Worm (Caenorhabditis elegans) whole organism, L4 larva: ENCODE results near the gene sod-4.
A peak's percentile ranks its signal among the peaks of the same experiment; 100 is the strongest.

Source experiments
- F37D6.2 ChIP-seq: sonication (generic microtip); optimal IDR thresholded peaks from 2 replicates; lab custom pipeline; 2016; ENCODE audit warnings: mild to moderate bottlenecking, missing genetic modification characterization, missing compliant biosample characterization
- F49E8.2 ChIP-seq: sonication (generic microtip); optimal IDR thresholded peaks from 2 replicates; lab custom pipeline; 2016; ENCODE audit warnings: missing compliant biosample characterization, mild to moderate bottlenecking, missing genetic modification characterization, borderline replicate concordance
- Y105C5A.15 ChIP-seq: fragments of 200-800 bp; sonication (Bioruptor generic); IDR thresholded peaks from 2 replicates; pipeline ENCODE4 v1.3.6; 2022; ENCODE audit warnings: missing genetic modification characterization, missing compliant biosample characterization
- Y48G9A.11 ChIP-seq: fragments of 200-800 bp; sonication (Bioruptor generic); IDR thresholded peaks from 2 replicates; pipeline ENCODE4 v1.3.6; 2022; ENCODE audit warnings: missing genetic modification reagents, missing genetic modification characterization, missing compliant biosample characterization
- Y5F2A.4 ChIP-seq: fragments of 200-800 bp; sonication (Bioruptor generic); optimal IDR thresholded peaks from 2 replicates; lab custom pipeline; 2018; ENCODE audit warnings: mild to moderate bottlenecking, missing genetic modification characterization, missing compliant biosample characterization
- aha-1 ChIP-seq: fragments of 150-350 bp; peaks from one replicate; lab custom pipeline; 2014; ENCODE audit warnings: missing biosample characterization, missing genetic modification characterization
- ama-1 ChIP-seq: fragments of 150-350 bp; optimal IDR thresholded peaks from 2 replicates; lab custom pipeline; 2014; ENCODE audit warnings: inconsistent platforms, mixed read lengths
- arid-1 ChIP-seq: fragments of 200-800 bp; sonication (Bioruptor generic); conservative IDR thresholded peaks from 2 replicates; pipeline ENCODE4 v1.3.6; 2022; ENCODE audit warnings: missing genetic modification reagents, missing genetic modification characterization, missing compliant biosample characterization
- ceh-28 ChIP-seq: fragments of 150-350 bp; optimal IDR thresholded peaks from 2 replicates; lab custom pipeline; 2014; ENCODE audit warnings: missing biosample characterization, missing genetic modification reagents, missing genetic modification characterization
- ceh-32 ChIP-seq: sonication (generic microtip); optimal IDR thresholded peaks from 2 replicates; lab custom pipeline; 2016; ENCODE audit warnings: mild to moderate bottlenecking, missing genetic modification characterization, missing compliant biosample characterization; ENCODE audit not compliant: poor library complexity
- ceh-62 ChIP-seq: sonication (generic microtip); optimal IDR thresholded peaks from 2 replicates; lab custom pipeline; 2017; ENCODE audit warnings: missing biosample characterization, missing genetic modification characterization
- ceh-82 ChIP-seq: sonication (generic microtip); optimal IDR thresholded peaks from 2 replicates; lab custom pipeline; 2017; ENCODE audit warnings: missing biosample characterization, missing genetic modification characterization
- ces-1 ChIP-seq: fragments of 150-350 bp; sonication (generic microtip); optimal IDR thresholded peaks from 4 replicates; lab custom pipeline; 2014; ENCODE audit warnings: missing biosample characterization, missing genetic modification reagents, missing genetic modification characterization
- daf-19 ChIP-seq: fragments of 200-800 bp; sonication (Bioruptor generic); conservative IDR thresholded peaks from 2 replicates; pipeline ENCODE4 v1.3.6; 2022; ENCODE audit warnings: missing genetic modification characterization, missing compliant biosample characterization
- dmd-6 ChIP-seq: fragments of 200-800 bp; sonication (Bioruptor generic); IDR thresholded peaks from 2 replicates; pipeline ENCODE4 v1.3.6; 2022; ENCODE audit warnings: missing genetic modification reagents, missing genetic modification characterization, missing compliant biosample characterization
- dmd-9 ChIP-seq: fragments of 200-800 bp; sonication (Bioruptor generic); IDR thresholded peaks from 2 replicates; pipeline ENCODE4 v1.3.6; 2022; ENCODE audit warnings: missing genetic modification reagents, missing genetic modification characterization, missing compliant biosample characterization
- dpl-1 ChIP-seq: fragments of 150-350 bp; optimal IDR thresholded peaks from 2 replicates; lab custom pipeline; 2014; ENCODE audit warnings: missing biosample characterization, missing genetic modification reagents, missing genetic modification characterization
- duxl-1 ChIP-seq: sonication (generic microtip); optimal IDR thresholded peaks from 2 replicates; lab custom pipeline; 2016; ENCODE audit warnings: mild to moderate bottlenecking, missing genetic modification characterization, moderate library complexity, missing compliant biosample characterization; ENCODE audit not compliant: poor library complexity
- dve-1 ChIP-seq: sonication (generic microtip); optimal IDR thresholded peaks from 2 replicates; lab custom pipeline; 2017; ENCODE audit warnings: antibody characterized with exemption, mild to moderate bottlenecking, missing genetic modification characterization, missing compliant biosample characterization; ENCODE audit not compliant: insufficient read depth
- egl-27 ChIP-seq: sonication (generic microtip); optimal IDR thresholded peaks from 3 replicates; lab custom pipeline; 2017; ENCODE audit warnings: missing biosample characterization, missing genetic modification reagents, missing genetic modification characterization
- fos-1 ChIP-seq: fragments of 150-350 bp; optimal IDR thresholded peaks from 2 replicates; lab custom pipeline; 2014; ENCODE audit warnings: missing biosample characterization, missing genetic modification characterization
- hmg-1.1 ChIP-seq: fragments of 200-800 bp; sonication (Bioruptor generic); IDR thresholded peaks from 2 replicates; pipeline ENCODE4 v1.3.6; 2022; ENCODE audit warnings: missing genetic modification reagents, missing genetic modification characterization, missing compliant biosample characterization
- lim-7 ChIP-seq: fragments of 200-800 bp; sonication (Bioruptor generic); IDR thresholded peaks from 2 replicates; pipeline ENCODE4 v1.3.6; 2022; ENCODE audit warnings: missing genetic modification characterization, missing compliant biosample characterization
- lin-13 ChIP-seq: fragments of 150-350 bp; optimal IDR thresholded peaks from 2 replicates; lab custom pipeline; 2014; ENCODE audit warnings: missing biosample characterization, missing genetic modification reagents, missing genetic modification characterization
- lin-29 ChIP-seq: fragments of 200-800 bp; sonication (Bioruptor generic); IDR thresholded peaks from 2 replicates; pipeline ENCODE4 v1.3.6; 2022; ENCODE audit warnings: missing genetic modification reagents, missing genetic modification characterization, missing compliant biosample characterization
- lin-38 ChIP-seq: fragments of 200-800 bp; sonication (Bioruptor generic); IDR thresholded peaks from 2 replicates; pipeline ENCODE4 v1.3.6; 2022; ENCODE audit warnings: missing genetic modification reagents, missing genetic modification characterization, missing compliant biosample characterization
- lsy-2 ChIP-seq, 2 experiments: fragments of 150-350 bp in 1 of 2; sonication (generic microtip) in 1 of 2; optimal IDR thresholded peaks; 2 replicates each; lab custom pipeline; 2014 to 2017; ENCODE audit warnings: missing biosample characterization in 2 of 2, missing genetic modification characterization in 2 of 2
- madf-5 ChIP-seq, 2 experiments: fragments of 200-800 bp; sonication (Bioruptor generic); IDR thresholded peaks; 2 replicates each; pipeline ENCODE4 v1.3.6; 2022; ENCODE audit warnings: missing compliant biosample characterization in 2 of 2, missing genetic modification characterization in 2 of 2
- mep-1 ChIP-seq: fragments of 150-350 bp; sonication (generic microtip); optimal IDR thresholded peaks from 3 replicates; lab custom pipeline; 2014; ENCODE audit warnings: missing biosample characterization, missing genetic modification characterization
- mes-2 ChIP-seq: sonication (generic microtip); optimal IDR thresholded peaks from 2 replicates; lab custom pipeline; 2016; ENCODE audit warnings: missing genotype, mild to moderate bottlenecking, missing genetic modification characterization, missing compliant biosample characterization; ENCODE audit not compliant: poor library complexity, severe bottlenecking
- mxl-3 ChIP-seq: fragments of 200-800 bp; sonication (Bioruptor generic); optimal IDR thresholded peaks from 2 replicates; lab custom pipeline; 2018; ENCODE audit warnings: mild to moderate bottlenecking, missing genetic modification characterization, missing compliant biosample characterization
- nhr-10 ChIP-seq: fragments of 150-350 bp; optimal IDR thresholded peaks from 2 replicates; lab custom pipeline; 2014; ENCODE audit warnings: missing biosample characterization, missing genetic modification characterization
- nhr-237 ChIP-seq: sonication (generic microtip); optimal IDR thresholded peaks from 2 replicates; lab custom pipeline; 2017; ENCODE audit warnings: missing biosample characterization, missing genetic modification characterization
- nhr-25 ChIP-seq: sonication (generic microtip); optimal IDR thresholded peaks from 2 replicates; lab custom pipeline; 2017; ENCODE audit warnings: missing genetic modification characterization, mild to moderate bottlenecking, missing compliant biosample characterization, antibody characterized with exemption, moderate library complexity, borderline replicate concordance; ENCODE audit not compliant: insufficient read depth
- nhr-41 ChIP-seq: fragments of 200-800 bp; sonication (Bioruptor generic); IDR thresholded peaks from 2 replicates; pipeline ENCODE4 v1.3.6; 2022; ENCODE audit warnings: missing genetic modification reagents, missing genetic modification characterization, missing compliant biosample characterization
- nhr-42 ChIP-seq: fragments of 200-800 bp; sonication (Bioruptor generic); IDR thresholded peaks from 2 replicates; pipeline ENCODE4 v1.3.6; 2022; ENCODE audit warnings: missing genetic modification characterization, missing compliant biosample characterization
- nhr-76 ChIP-seq: fragments of 150-350 bp; optimal IDR thresholded peaks from 2 replicates; lab custom pipeline; 2014; ENCODE audit warnings: missing biosample characterization, missing genetic modification characterization
- nhr-77 ChIP-seq: fragments of 150-350 bp; optimal IDR thresholded peaks from 2 replicates; lab custom pipeline; 2014; ENCODE audit warnings: missing biosample characterization, missing genetic modification characterization
- pha-4 ChIP-seq, 2 experiments: fragments of 150-350 bp in 1 of 2; fragments of 200-800 bp in 1 of 2; sonication (Bioruptor generic) in 1 of 2; IDR thresholded peaks in 1 of 2; optimal IDR thresholded peaks in 1 of 2; 2 replicates each; pipeline versions ENCODE4 v1.3.6 to Lab custom; 2014 to 2022; ENCODE audit warnings: missing genetic modification characterization in 2 of 2, missing genetic modification reagents in 2 of 2, missing biosample characterization in 1 of 2, missing compliant biosample characterization in 1 of 2
- pqm-1 ChIP-seq: sonication (generic microtip); optimal IDR thresholded peaks from 2 replicates; lab custom pipeline; 2017; ENCODE audit warnings: missing biosample characterization, missing genetic modification characterization
- sdz-12 ChIP-seq: fragments of 200-800 bp; sonication (Bioruptor generic); optimal IDR thresholded peaks from 2 replicates; lab custom pipeline; 2018; ENCODE audit warnings: mild to moderate bottlenecking, missing genetic modification characterization, missing compliant biosample characterization
- snpc-1.2 ChIP-seq: fragments of 200-800 bp; sonication (Bioruptor generic); IDR thresholded peaks from 2 replicates; pipeline ENCODE4 v1.3.6; 2022; ENCODE audit warnings: missing genetic modification reagents, missing genetic modification characterization, missing compliant biosample characterization
- snpc-4 ChIP-seq: fragments of 150-350 bp; optimal IDR thresholded peaks from 2 replicates; lab custom pipeline; 2014; ENCODE audit warnings: missing biosample characterization, missing genetic modification characterization
- spr-1 ChIP-seq: sonication (generic microtip); optimal IDR thresholded peaks from 2 replicates; lab custom pipeline; 2016; ENCODE audit warnings: mild to moderate bottlenecking, missing genetic modification characterization, missing compliant biosample characterization
- spr-3 ChIP-seq: fragments of 200-800 bp; sonication (Bioruptor generic); optimal IDR thresholded peaks from 2 replicates; lab custom pipeline; 2018; ENCODE audit warnings: mild to moderate bottlenecking, missing genetic modification characterization, missing compliant biosample characterization
- tra-1 ChIP-seq: fragments of 200-800 bp; sonication (Bioruptor generic); IDR thresholded peaks from 2 replicates; pipeline ENCODE4 v1.3.6; 2022; ENCODE audit warnings: missing genetic modification reagents, missing genetic modification characterization, missing compliant biosample characterization
- unc-130 ChIP-seq: sonication (generic microtip); optimal IDR thresholded peaks from 2 replicates; lab custom pipeline; 2016; ENCODE audit warnings: missing genetic modification reagents, missing genetic modification characterization, missing compliant biosample characterization
- zag-1 ChIP-seq: fragments of 150-350 bp; optimal IDR thresholded peaks from 2 replicates; lab custom pipeline; 2014; ENCODE audit warnings: missing biosample characterization, missing genetic modification characterization
- zfp-3 ChIP-seq: fragments of 200-800 bp; sonication (Bioruptor generic); conservative IDR thresholded peaks from 2 replicates; pipeline ENCODE4 v1.3.6; 2022; ENCODE audit warnings: missing genetic modification reagents, missing genetic modification characterization, missing compliant biosample characterization
- zip-2 ChIP-seq: fragments of 150-350 bp; optimal IDR thresholded peaks from 2 replicates; lab custom pipeline; 2014; ENCODE audit warnings: missing biosample characterization, missing genetic modification characterization

The sod-4 gene

ce11 chrIII:9546016-9546659 is 46.0 kb upstream of the sod-4 start, which contains the start of gene unc-16 (continued):
- peak; percentile 67 for TF ChIP-seq duxl-1 (tag; lab: Kevin White, UChicago)
- no peak for TF ChIP-seq madf-5 (GFP tag; IDR thresholded peaks at IDR 0.05; lab: Robert Waterston, UW)
- peak; percentile 81 for TF ChIP-seq mes-2 (tag; lab: Kevin White, UChicago)
- no peak for TF ChIP-seq Y105C5A.15 (GFP tag; lab: Robert Waterston, UW)
- TF ChIP-seq nhr-77 (tag; lab: Kevin White, UChicago), result peak; percentile 50
- peak; percentile 77 for TF ChIP-seq F37D6.2 (tag; lab: Kevin White, UChicago)
- TF ChIP-seq ama-1 (lab: Kevin White, UChicago), result peak; percentile 86
- TF ChIP-seq zfp-3, result no peak
- TF ChIP-seq daf-19 (GFP tag; lab: Robert Waterston, UW), result no peak
- TF ChIP-seq hmg-1.1 (GFP tag; lab: Robert Waterston, UW), result peak; percentile 93
- TF ChIP-seq dmd-9, result 0 out of 2 replicates have a peak, but pooled peaks have one; percentile 52
- peak; percentile 71 for TF ChIP-seq dmd-6 (GFP tag; lab: Robert Waterston, UW)
- no peak for TF ChIP-seq nhr-237 (tag; lab: Kevin White, UChicago)
- no peak for TF ChIP-seq unc-130 (GFP tag; lab: Kevin White, UChicago)
- no peak for TF ChIP-seq egl-27 (tag; lab: Kevin White, UChicago)
- peak; percentile 50; the same call in 1 of the 2 replicates for TF ChIP-seq arid-1 (GFP tag; lab: Robert Waterston, UW)
- no peak for TF ChIP-seq ceh-82 (tag; lab: Kevin White, UChicago)
- no peak for TF ChIP-seq fos-1
- no peak for TF ChIP-seq sdz-12 (GFP tag; lab: Kevin White, UChicago)
- TF ChIP-seq lin-29, result 0 out of 2 replicates have a peak, but pooled peaks have one; percentile 19
- TF ChIP-seq dpl-1, result peak; percentile 76
- TF ChIP-seq lin-13 (GFP tag; lab: Kevin White, UChicago), result peak; percentile 59
- peak; percentile 90 for TF ChIP-seq lin-38 (GFP tag; lab: Robert Waterston, UW)
- TF ChIP-seq nhr-25 (tag; lab: Kevin White, UChicago), result peak; percentile 75
- peak; percentile 18; the same call in 1 of the 2 replicates for TF ChIP-seq nhr-42 (GFP tag; lab: Robert Waterston, UW)
- no peak for TF ChIP-seq ceh-32 (tag; lab: Kevin White, UChicago)
- peak; percentile 94 for TF ChIP-seq mep-1
- no peak for TF ChIP-seq ceh-62 (tag; lab: Kevin White, UChicago)
- no peak for TF ChIP-seq zag-1 (tag; lab: Kevin White, UChicago)
- TF ChIP-seq spr-1 (tag; lab: Kevin White, UChicago), result peak; percentile 87
- TF ChIP-seq pqm-1, result peak; percentile 30
- no peak for TF ChIP-seq nhr-41 (GFP tag; lab: Robert Waterston, UW)
- TF ChIP-seq aha-1, result peak; percentile 98
- TF ChIP-seq lim-7 (GFP tag; lab: Robert Waterston, UW), result no peak
- TF ChIP-seq ces-1 (GFP tag; lab: Kevin White, UChicago), result no peak
- TF ChIP-seq mxl-3 (GFP tag; lab: Kevin White, UChicago), result peak; percentile 89
- TF ChIP-seq snpc-1.2 (GFP tag; lab: Robert Waterston, UW), result no peak
- peak; percentile 61 for TF ChIP-seq ceh-28 (tag; lab: Kevin White, UChicago)
- peak; percentile 80 for TF ChIP-seq dve-1 (tag; lab: Kevin White, UChicago)
- no peak for TF ChIP-seq F49E8.2 (tag; lab: Kevin White, UChicago)
- TF ChIP-seq lsy-2 (tag; optimal IDR thresholded peaks at IDR 0.05; lab: Kevin White, UChicago), result peak; percentile 98 to 99
- TF ChIP-seq pha-4 (GFP tag; IDR thresholded peaks at IDR 0.05; lab: Robert Waterston, UW), result peak; percentile 59; the same call in 1 of the 2 replicates
- TF ChIP-seq pha-4 (tag; optimal IDR thresholded peaks at IDR 0.05; lab: Kevin White, UChicago), result peak; percentile 82
- no peak for TF ChIP-seq Y5F2A.4 (GFP tag; lab: Kevin White, UChicago)
- TF ChIP-seq Y48G9A.11 (GFP tag; lab: Robert Waterston, UW), result no peak
- no peak for TF ChIP-seq spr-3 (GFP tag; lab: Kevin White, UChicago)
- TF ChIP-seq nhr-76 (tag; lab: Kevin White, UChicago), result no peak
- TF ChIP-seq tra-1 (GFP tag; lab: Robert Waterston, UW), result no peak
- TF ChIP-seq nhr-10, result no peak
- no peak for TF ChIP-seq zip-2 (tag; lab: Kevin White, UChicago)
- no peak for TF ChIP-seq snpc-4 (tag; lab: Kevin White, UChicago)
